Worm (Caenorhabditis elegans) whole organism, L3 larva: Measurements from ENCODE around the gene vap-1.

ENCODE experiments used
- ZK546.5 ChIP-seq: sonication (generic microtip); optimal IDR thresholded peaks from 2 replicates; lab custom pipeline; 2017; ENCODE audit warnings: missing biosample characterization, missing genetic modification characterization
- ama-1 ChIP-seq: fragments of 150-350 bp; optimal IDR thresholded peaks from 2 replicates; lab custom pipeline; 2018
- elt-2 ChIP-seq: sonication (generic microtip); optimal IDR thresholded peaks from 2 replicates; lab custom pipeline; 2016; ENCODE audit warnings: missing genetic modification reagents, mild to moderate bottlenecking, missing genetic modification characterization, missing compliant biosample characterization
- pqm-1 ChIP-seq: fragments of 150-350 bp; optimal IDR thresholded peaks from 2 replicates; lab custom pipeline; 2017; ENCODE audit warnings: missing biosample characterization, missing genetic modification characterization, inconsistent platforms
- tbx-2 ChIP-seq: sonication (generic microtip); optimal IDR thresholded peaks from 2 replicates; lab custom pipeline; 2016; ENCODE audit warnings: mild to moderate bottlenecking, missing genetic modification characterization, missing compliant biosample characterization
- unc-62 ChIP-seq: fragments of 150-350 bp; sonication (generic microtip); optimal IDR thresholded peaks from 4 replicates; lab custom pipeline; 2014; ENCODE audit warnings: missing biosample characterization, missing genetic modification reagents, missing genetic modification characterization

DNA sequence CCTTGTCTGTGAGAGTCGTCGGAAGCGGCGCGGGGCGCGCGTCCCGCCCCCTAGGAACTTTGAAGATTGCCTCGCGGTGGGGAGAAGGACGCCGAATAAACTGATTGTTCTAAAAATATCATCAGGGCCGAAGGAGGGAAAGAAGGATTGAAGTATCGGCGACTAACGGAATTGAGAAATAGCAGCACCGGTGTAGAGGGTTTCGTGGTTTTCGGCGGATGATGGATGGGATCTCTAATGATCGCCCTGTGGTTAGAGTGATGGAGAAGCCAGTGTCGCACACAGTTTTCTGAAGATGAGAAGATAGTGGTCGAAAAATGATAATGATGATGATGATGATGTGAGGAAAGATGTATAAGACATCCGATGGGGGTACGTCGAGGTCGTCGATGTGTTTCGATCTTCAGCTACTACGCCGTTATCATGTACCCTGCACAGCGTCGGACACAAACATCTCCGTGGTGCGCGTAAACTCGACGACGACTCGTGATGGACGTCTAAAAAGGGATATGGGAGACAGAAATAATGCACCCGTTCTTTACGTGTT, 25.2 kb upstream of the vap-1 start, which contains the start of gene osm-11:
- TF ChIP-seq tbx-2: no peak
- TF ChIP-seq pqm-1 (tag; lab: Kevin White, UChicago): no peak
- no peak for TF ChIP-seq ama-1 (lab: Kevin White, UChicago)
- no peak for TF ChIP-seq unc-62 (GFP tag; lab: Kevin White, UChicago)
- TF ChIP-seq ZK546.5: no peak
- TF ChIP-seq elt-2: no peak
